Worm (Caenorhabditis elegans): ENCODE results near the gene F43C1.7.

Gene F43C1.7

DNA sequence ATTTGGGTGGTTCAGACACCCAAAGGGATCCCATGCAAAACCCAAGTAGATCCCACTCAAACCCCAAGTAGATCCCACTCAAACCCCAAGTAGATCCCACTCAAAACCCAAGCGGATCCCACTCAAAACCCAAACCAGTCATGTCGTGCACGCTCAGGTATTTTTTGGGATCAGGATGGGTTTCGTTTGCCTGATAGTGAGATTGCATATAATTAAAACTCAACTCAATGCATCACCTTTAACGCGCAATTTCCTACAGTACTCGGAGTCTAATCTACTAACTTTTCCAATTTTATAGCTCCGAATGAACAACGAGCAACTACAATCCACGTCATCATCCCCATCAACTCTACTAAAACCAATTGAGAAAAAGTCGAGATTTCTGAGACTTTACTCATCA is 33.2 kb downstream of the F43C1.7 start, which contains the start of gene phlp-2:
Gene phlp-2, plus strand, starts transcription at position 301 of the 400 bp plus-strand sequence.
- no peak for TF ChIP-seq ztf-23 (GFP tag; IDR thresholded peaks at IDR 0.05)

ce11 chrIII:4208210-4208609 is 34.2 kb downstream of the F43C1.7 start:
- TF ChIP-seq med-1 (GFP tag; optimal IDR thresholded peaks at IDR 0.05; ENCODE audit: insufficient read depth) (no peak), T22C8.4 (GFP tag; IDR thresholded peaks at IDR 0.05) (no peak), ref-1 (GFP tag; conservative IDR thresholded peaks at IDR 0.05) (no peak), tab-1 (GFP tag; IDR thresholded peaks at IDR 0.05) (no peak), flt-1 (GFP tag; IDR thresholded peaks at IDR 0.05) (no peak), ztf-23 (GFP tag; IDR thresholded peaks at IDR 0.05) (no peak), cog-1 (tag; optimal IDR thresholded peaks at IDR 0.05) (no peak), ztf-29 (GFP tag; IDR thresholded peaks at IDR 0.05) (no peak), klf-2 (GFP tag; conservative IDR thresholded peaks at IDR 0.05) (no peak)

DNA sequence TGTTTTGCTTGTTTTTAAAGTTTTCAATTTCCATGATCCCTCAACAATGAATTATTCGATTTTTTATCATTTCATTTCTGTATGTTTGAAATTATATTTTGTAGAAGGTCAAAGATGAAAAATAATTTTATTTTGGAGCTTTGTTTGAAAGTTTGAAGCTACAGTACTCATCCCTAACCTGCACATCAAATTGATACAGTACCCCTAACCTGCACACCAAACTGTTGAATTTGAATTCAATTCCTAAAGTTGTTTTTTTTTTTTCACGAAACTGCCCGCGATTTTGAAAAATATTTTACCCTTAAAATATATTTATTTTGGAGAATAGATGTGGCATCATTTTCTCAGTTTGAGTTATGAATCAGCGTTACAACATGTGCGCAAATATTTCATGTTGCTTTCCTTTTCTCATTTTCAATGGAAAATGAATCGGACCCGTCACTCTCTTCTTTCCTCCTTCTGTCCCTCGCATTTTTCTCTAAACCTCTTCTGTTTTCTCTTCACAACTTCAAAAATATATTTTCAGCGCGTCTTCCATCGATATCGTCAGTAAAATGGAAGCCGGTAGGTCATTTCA is 36.5 kb downstream of the F43C1.7 start, which contains the start of gene R74.8:
Gene R74.8, plus strand, starts transcription at position 527 of the 577 bp plus-strand sequence.
- TF ChIP-seq T22C8.4 (GFP tag; IDR thresholded peaks at IDR 0.05) = no peak
- no peak for TF ChIP-seq ref-1 (GFP tag; conservative IDR thresholded peaks at IDR 0.05)
- no peak for TF ChIP-seq klf-2 (GFP tag; conservative IDR thresholded peaks at IDR 0.05)
- TF ChIP-seq ztf-29 (GFP tag; IDR thresholded peaks at IDR 0.05) = no peak
- TF ChIP-seq cog-1 (tag; optimal IDR thresholded peaks at IDR 0.05) = no peak
- TF ChIP-seq tab-1 (GFP tag; IDR thresholded peaks at IDR 0.05) = no peak

DNA sequence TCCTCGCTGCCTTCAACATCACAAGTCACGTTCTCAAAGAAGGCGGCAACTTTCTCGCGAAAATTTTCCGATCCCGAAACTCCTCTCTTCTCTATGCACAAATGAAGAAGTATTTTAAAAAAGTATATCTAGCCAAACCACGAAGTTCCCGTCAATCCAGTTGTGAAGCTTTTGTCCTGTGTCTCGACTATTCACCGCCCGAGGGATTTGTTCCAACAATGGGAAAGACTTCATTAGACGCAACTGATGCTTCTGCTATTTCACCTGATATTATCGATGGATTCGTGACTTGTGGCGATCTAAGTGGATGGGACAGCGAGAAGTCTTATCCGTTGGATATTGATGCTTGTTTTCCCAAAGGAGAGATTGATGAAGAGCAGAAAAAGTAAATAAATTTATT is 37.4 kb downstream of the F43C1.7 start:
- no peak for TF ChIP-seq ztf-23 (GFP tag; IDR thresholded peaks at IDR 0.05)
- TF ChIP-seq flt-1 (GFP tag; IDR thresholded peaks at IDR 0.05) = no peak
- TF ChIP-seq cog-1 (tag; optimal IDR thresholded peaks at IDR 0.05) = no peak
- no peak for TF ChIP-seq ztf-29 (GFP tag; IDR thresholded peaks at IDR 0.05)
- TF ChIP-seq ref-1 (GFP tag; conservative IDR thresholded peaks at IDR 0.05) = no peak
- TF ChIP-seq med-1 (GFP tag; optimal IDR thresholded peaks at IDR 0.05; ENCODE audit: insufficient read depth) = no peak
- no peak for TF ChIP-seq T22C8.4 (GFP tag; IDR thresholded peaks at IDR 0.05)
- no peak for TF ChIP-seq tab-1 (GFP tag; IDR thresholded peaks at IDR 0.05)
- no peak for TF ChIP-seq klf-2 (GFP tag; conservative IDR thresholded peaks at IDR 0.05)

DNA sequence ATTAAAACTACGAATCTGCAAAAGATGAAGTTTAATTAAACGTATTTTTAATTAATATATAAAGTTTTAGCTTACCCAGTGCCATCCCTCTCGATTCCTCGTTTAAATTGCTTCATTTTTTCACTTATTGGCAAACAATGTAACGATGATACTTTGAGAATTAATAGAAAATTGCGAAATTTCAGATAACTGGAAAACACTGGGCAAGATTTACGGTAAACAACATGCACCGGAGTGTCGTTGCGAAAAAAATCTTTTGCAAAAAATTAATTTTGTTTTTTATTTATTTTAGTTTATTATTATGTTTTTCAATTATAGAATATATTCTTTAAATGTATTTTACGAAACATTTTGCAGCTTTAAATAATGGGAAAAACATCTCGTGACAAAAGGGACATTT is 38.3 kb downstream of the F43C1.7 start, which contains the start of the genes pelo-1 and R74.7:
Gene pelo-1, minus strand, starts transcription at position 151 of the 400 bp plus-strand sequence.
Gene R74.7, plus strand, starts transcription at position 358 of the 400 bp plus-strand sequence.
- TF ChIP-seq ztf-23 (GFP tag; IDR thresholded peaks at IDR 0.05) (no peak), ref-1 (GFP tag; conservative IDR thresholded peaks at IDR 0.05) (no peak), flt-1 (GFP tag; IDR thresholded peaks at IDR 0.05) (no peak), T22C8.4 (GFP tag; IDR thresholded peaks at IDR 0.05) (no peak), klf-2 (GFP tag; conservative IDR thresholded peaks at IDR 0.05) (no peak), cog-1 (tag; optimal IDR thresholded peaks at IDR 0.05) (no peak), med-1 (GFP tag; optimal IDR thresholded peaks at IDR 0.05; ENCODE audit: insufficient read depth) (no peak), ztf-29 (GFP tag; IDR thresholded peaks at IDR 0.05) (no peak), tab-1 (GFP tag; IDR thresholded peaks at IDR 0.05) (no peak)

ce11 chrIII:4196988-4197384 is 45.4 kb downstream of the F43C1.7 start, which contains the start of gene asd-1:
asd-1 (plus strand) TSS chrIII:4197285.
- TF ChIP-seq T22C8.4 (GFP tag; IDR thresholded peaks at IDR 0.05) (no peak), ztf-29 (GFP tag; IDR thresholded peaks at IDR 0.05) (no peak), cog-1 (tag; optimal IDR thresholded peaks at IDR 0.05) (no peak), ztf-23 (GFP tag; IDR thresholded peaks at IDR 0.05) (no peak), ref-1 (GFP tag; conservative IDR thresholded peaks at IDR 0.05) (no peak), klf-2 (GFP tag; conservative IDR thresholded peaks at IDR 0.05) (no peak), med-1 (GFP tag; optimal IDR thresholded peaks at IDR 0.05; ENCODE audit: insufficient read depth) (no peak), flt-1 (GFP tag; IDR thresholded peaks at IDR 0.05) (no peak), tab-1 (GFP tag; IDR thresholded peaks at IDR 0.05) (no peak)

ce11 chrIII:4196301-4196987 is 45.9 kb downstream of the F43C1.7 start:
- TF ChIP-seq cog-1 (tag; optimal IDR thresholded peaks at IDR 0.05) (peak; percentile 47), ztf-23 (GFP tag; IDR thresholded peaks at IDR 0.05) (peak; percentile 75), flt-1 (GFP tag; IDR thresholded peaks at IDR 0.05) (no peak)

- TF ChIP-seq ref-1 (GFP tag; conservative IDR thresholded peaks at IDR 0.05) (no peak), klf-2 (GFP tag; conservative IDR thresholded peaks at IDR 0.05) (no peak), ztf-29 (GFP tag; IDR thresholded peaks at IDR 0.05) (no peak), tab-1 (GFP tag; IDR thresholded peaks at IDR 0.05) (no peak), med-1 (GFP tag; optimal IDR thresholded peaks at IDR 0.05; ENCODE audit: insufficient read depth) (no peak), flt-1 (GFP tag; IDR thresholded peaks at IDR 0.05) (no peak), T22C8.4 (GFP tag; IDR thresholded peaks at IDR 0.05) (no peak), cog-1 (tag; optimal IDR thresholded peaks at IDR 0.05) (no peak), ztf-23 (GFP tag; IDR thresholded peaks at IDR 0.05) (no peak)
These were observed 46.9 kb downstream of the F43C1.7 start for ce11 chrIII:4195306-4196008.

ce11 chrIII:4194349-4195110 is 47.8 kb downstream of the F43C1.7 start:
- TF ChIP-seq ztf-23 (GFP tag; IDR thresholded peaks at IDR 0.05) (no peak), T22C8.4 (GFP tag; IDR thresholded peaks at IDR 0.05) (no peak), ztf-29 (GFP tag; IDR thresholded peaks at IDR 0.05) (no peak), med-1 (GFP tag; optimal IDR thresholded peaks at IDR 0.05; ENCODE audit: insufficient read depth) (no peak), cog-1 (tag; optimal IDR thresholded peaks at IDR 0.05) (no peak), ref-1 (GFP tag; conservative IDR thresholded peaks at IDR 0.05) (no peak), tab-1 (GFP tag; IDR thresholded peaks at IDR 0.05) (no peak)

All from whole organism, midembryonic.